Fruit fly (Drosophila melanogaster) whole organism, embryonic: ENCODE results near the gene CG42728.

Experiments
- Asciz ChIP-seq: fragments of 200-800 bp; sonication (Bioruptor generic); optimal IDR thresholded peaks from 2 replicates; lab custom pipeline; 2017; ENCODE audit warnings: missing biosample characterization, mild to moderate bottlenecking, missing genetic modification characterization, missing genetic modification reagents
- Awh ChIP-seq: fragments of 200-800 bp; sonication (Bioruptor generic); IDR thresholded peaks from 2 replicates; pipeline ENCODE4, ENCODE4 v1.3.6; 2022; ENCODE audit warnings: missing biosample characterization, missing genetic modification characterization
- Bgb ChIP-seq: fragments of 200-800 bp; sonication (Bioruptor generic); IDR thresholded peaks from 2 replicates; pipeline ENCODE4 v1.3.6; 2022; ENCODE audit warnings: missing biosample characterization, missing genetic modification characterization; ENCODE audit not compliant: partially characterized antibody
- Blimp-1 ChIP-seq: fragments of 200-800 bp; sonication (Bioruptor generic); optimal IDR thresholded peaks from 3 replicates; lab custom pipeline; 2018; ENCODE audit warnings: missing biosample characterization, missing genetic modification characterization, mild to moderate bottlenecking, moderate library complexity, missing genetic modification reagents
- CG1024 ChIP-seq: fragments of 200-800 bp; sonication (Bioruptor generic); IDR thresholded peaks from 2 replicates; pipeline ENCODE4 v1.3.6; 2022; ENCODE audit warnings: missing biosample characterization, missing genetic modification characterization
- CG10274 ChIP-seq: fragments of 200-800 bp; sonication (Bioruptor generic); optimal IDR thresholded peaks from 3 replicates; lab custom pipeline; 2017; ENCODE audit warnings: missing biosample characterization, mild to moderate bottlenecking, missing genetic modification characterization
- CG17361 ChIP-seq: fragments of 200-800 bp; sonication (Bioruptor generic); IDR thresholded peaks from 3 replicates; pipeline ENCODE4 v1.3.6; 2022; ENCODE audit warnings: missing biosample characterization, missing genetic modification characterization
- CG17612 ChIP-seq: fragments of 200-800 bp; sonication (Bioruptor generic); IDR thresholded peaks from 2 replicates; pipeline ENCODE4 v1.3.6; 2022; ENCODE audit warnings: missing biosample characterization, missing genetic modification characterization
- CG18476 ChIP-seq: fragments of 200-800 bp; sonication (Bioruptor generic); optimal IDR thresholded peaks from 2 replicates; lab custom pipeline; 2016; ENCODE audit warnings: missing biosample characterization, mild to moderate bottlenecking, missing genetic modification characterization
- CG18599 ChIP-seq: fragments of 200-800 bp; sonication (Bioruptor generic); optimal IDR thresholded peaks from 3 replicates; lab custom pipeline; 2017; ENCODE audit warnings: missing biosample characterization, missing genetic modification characterization, mild to moderate bottlenecking, moderate library complexity, missing genetic modification reagents
- CG31365 ChIP-seq: fragments of 200-800 bp; sonication (Bioruptor generic); optimal IDR thresholded peaks from 2 replicates; lab custom pipeline; 2018; ENCODE audit warnings: missing biosample characterization, mild to moderate bottlenecking, missing genetic modification characterization
- CG32767 ChIP-seq: fragments of 200-800 bp; sonication (Bioruptor generic); IDR thresholded peaks from 2 replicates; pipeline ENCODE4 v1.3.6; 2022; ENCODE audit warnings: missing biosample characterization, missing genetic modification characterization
- CG3407 ChIP-seq: fragments of 200-800 bp; sonication (Bioruptor generic); optimal IDR thresholded peaks from 2 replicates; lab custom pipeline; 2018; ENCODE audit warnings: missing biosample characterization, mild to moderate bottlenecking, missing genetic modification characterization
- CG34376 ChIP-seq: fragments of 200-800 bp; sonication (Bioruptor generic); optimal IDR thresholded peaks from 2 replicates; lab custom pipeline; 2018; ENCODE audit warnings: missing biosample characterization, mild to moderate bottlenecking, missing genetic modification characterization
- CG4282 ChIP-seq: fragments of 200-800 bp; sonication (Bioruptor generic); optimal IDR thresholded peaks from 2 replicates; lab custom pipeline; 2016; ENCODE audit warnings: missing biosample characterization, missing genetic modification characterization
- CG4424 ChIP-seq: fragments of 200-800 bp; sonication (Bioruptor generic); optimal IDR thresholded peaks from 3 replicates; lab custom pipeline; 2016; ENCODE audit warnings: missing biosample characterization, missing genetic modification characterization
- CG7271 ChIP-seq: fragments of 200-800 bp; sonication (Bioruptor generic); optimal IDR thresholded peaks from 2 replicates; lab custom pipeline; 2018; ENCODE audit warnings: missing biosample characterization, mild to moderate bottlenecking, missing genetic modification characterization, moderate library complexity
- CG7987 ChIP-seq: fragments of 200-800 bp; sonication (Bioruptor generic); optimal IDR thresholded peaks from 2 replicates; lab custom pipeline; 2018; ENCODE audit warnings: missing biosample characterization, mild to moderate bottlenecking, missing genetic modification characterization, moderate library complexity
- CG8478 ChIP-seq: fragments of >200 bp; optimal IDR thresholded peaks from 2 replicates; lab custom pipeline; 2018
- CG8765 ChIP-seq: fragments of 200-800 bp; sonication (Bioruptor generic); IDR thresholded peaks from 2 replicates; pipeline ENCODE4 v1.3.6; 2022; ENCODE audit warnings: missing biosample characterization, missing genetic modification characterization
- D19A ChIP-seq: fragments of 200-800 bp; optimal IDR thresholded peaks from 3 replicates; lab custom pipeline; 2019; ENCODE audit warnings: missing biosample characterization, mild to moderate bottlenecking, missing genetic modification characterization, moderate library complexity
- Dfd ChIP-seq, 2 experiments: fragments of >200 bp; optimal IDR thresholded peaks; 2 replicates each; lab custom pipeline; 2017; ENCODE audit warnings: missing biosample characterization in 2 of 2, missing genetic modification characterization in 2 of 2
- H15 ChIP-seq: fragments of 200-800 bp; sonication (Bioruptor generic); IDR thresholded peaks from 3 replicates; pipeline ENCODE4 v1.3.6; 2022; ENCODE audit warnings: missing biosample characterization, missing genetic modification characterization
- NK7.1 ChIP-seq: fragments of 200-800 bp; sonication (Bioruptor generic); optimal IDR thresholded peaks from 3 replicates; lab custom pipeline; 2016; ENCODE audit warnings: missing biosample characterization, missing genetic modification characterization
- Nf-YA ChIP-seq: fragments of 200-800 bp; sonication (Bioruptor generic); IDR thresholded peaks from 2 replicates; pipeline ENCODE4 v1.3.6; 2022; ENCODE audit warnings: missing biosample characterization, missing genetic modification characterization
- Oli ChIP-seq: fragments of 200-800 bp; sonication (Bioruptor generic); optimal IDR thresholded peaks from 2 replicates; lab custom pipeline; 2018; ENCODE audit warnings: missing biosample characterization, mild to moderate bottlenecking, missing genetic modification characterization, moderate library complexity
- Pdp1 ChIP-seq, 2 experiments: fragments of 200-800 bp; sonication (Bioruptor generic); optimal IDR thresholded peaks; 3 replicates each; lab custom pipeline; 2016; ENCODE audit warnings: missing biosample characterization in 2 of 2, missing genetic modification characterization in 2 of 2, mild to moderate bottlenecking in 1 of 2, moderate library complexity in 1 of 2
- Poxn ChIP-seq: fragments of 200-800 bp; sonication (Bioruptor generic); IDR thresholded peaks from 2 replicates; pipeline ENCODE4 v1.3.6; 2022; ENCODE audit warnings: missing biosample characterization, missing genetic modification characterization
- Sox100B ChIP-seq: fragments of 200-800 bp; sonication (Bioruptor generic); optimal IDR thresholded peaks from 3 replicates; lab custom pipeline; 2018; ENCODE audit warnings: missing biosample characterization, mild to moderate bottlenecking, missing genetic modification characterization
- Tbp ChIP-seq: fragments of >200 bp; optimal IDR thresholded peaks from 2 replicates; lab custom pipeline; 2018; ENCODE audit warnings: missing biosample characterization, missing genetic modification characterization
- Usf ChIP-seq: fragments of 200-800 bp; sonication (Bioruptor generic); optimal IDR thresholded peaks from 2 replicates; lab custom pipeline; 2017; ENCODE audit warnings: missing genotype, missing biosample characterization, missing genetic modification characterization
- ato ChIP-seq: fragments of 200-800 bp; sonication (Bioruptor generic); IDR thresholded peaks from 2 replicates; pipeline ENCODE4 v1.3.6; 2022; ENCODE audit warnings: missing biosample characterization, missing genetic modification characterization; ENCODE audit not compliant: partially characterized antibody
- br ChIP-seq: fragments of >200 bp; optimal IDR thresholded peaks from 2 replicates; lab custom pipeline; 2017
- btn ChIP-seq: fragments of 200-800 bp; sonication (Bioruptor generic); optimal IDR thresholded peaks from 2 replicates; lab custom pipeline; 2016; ENCODE audit warnings: missing biosample characterization, missing genetic modification characterization
- crol ChIP-seq: fragments of 200-800 bp; sonication (Bioruptor generic); IDR thresholded peaks from 2 replicates; pipeline ENCODE4 v1.3.6; 2022; ENCODE audit warnings: missing biosample characterization, missing genetic modification characterization
- dmrt99B ChIP-seq: fragments of 200-800 bp; sonication (Bioruptor generic); optimal IDR thresholded peaks from 2 replicates; lab custom pipeline; 2018; ENCODE audit warnings: missing biosample characterization, mild to moderate bottlenecking, missing genetic modification characterization, moderate library complexity
- en ChIP-seq: fragments of 200-800 bp; sonication (Bioruptor generic); optimal IDR thresholded peaks from 2 replicates; lab custom pipeline; 2016; ENCODE audit warnings: missing biosample characterization, missing genetic modification characterization
- fru ChIP-seq: fragments of >200 bp; optimal IDR thresholded peaks from 2 replicates; lab custom pipeline; 2017
- kah ChIP-seq: fragments of 200-800 bp; sonication (Bioruptor generic); optimal IDR thresholded peaks from 2 replicates; lab custom pipeline; 2018; ENCODE audit warnings: missing biosample characterization, mild to moderate bottlenecking, missing genetic modification characterization
- nerfin-1 ChIP-seq: fragments of 200-800 bp; sonication (Bioruptor generic); optimal IDR thresholded peaks from 3 replicates; lab custom pipeline; 2019; ENCODE audit warnings: missing biosample characterization, mild to moderate bottlenecking, missing genetic modification characterization, moderate library complexity
- nmo ChIP-seq: fragments of 200-800 bp; sonication (Bioruptor generic); optimal IDR thresholded peaks from 2 replicates; lab custom pipeline; 2018; ENCODE audit warnings: missing biosample characterization, mild to moderate bottlenecking, missing genetic modification characterization, moderate library complexity
- oc ChIP-seq: fragments of 200-800 bp; sonication (Bioruptor generic); optimal IDR thresholded peaks from 2 replicates; lab custom pipeline; 2018; ENCODE audit warnings: missing biosample characterization, mild to moderate bottlenecking, missing genetic modification characterization, moderate library complexity
- sens-2 ChIP-seq: fragments of 200-800 bp; sonication (Bioruptor generic); IDR thresholded peaks from 2 replicates; pipeline ENCODE4 v1.3.6; 2022; ENCODE audit warnings: missing biosample characterization, missing genetic modification characterization
- sim ChIP-seq: fragments of 200-800 bp; sonication (Bioruptor generic); IDR thresholded peaks from 2 replicates; pipeline ENCODE4 v1.3.6; 2022; ENCODE audit warnings: missing biosample characterization, missing genetic modification characterization
- sisA ChIP-seq: fragments of 200-800 bp; sonication (Bioruptor generic); IDR thresholded peaks from 2 replicates; pipeline ENCODE4 v1.3.6; 2022; ENCODE audit warnings: missing biosample characterization, missing genetic modification characterization
- vvl ChIP-seq: fragments of 200-800 bp; sonication (Bioruptor generic); IDR thresholded peaks from 2 replicates; pipeline ENCODE4 v1.3.6; 2022; ENCODE audit warnings: missing biosample characterization, missing genetic modification characterization
- wek ChIP-seq: fragments of 200-800 bp; sonication (Bioruptor generic); optimal IDR thresholded peaks from 3 replicates; lab custom pipeline; 2018; ENCODE audit warnings: missing biosample characterization, mild to moderate bottlenecking, missing genetic modification characterization, moderate library complexity
- zf30C ChIP-seq: fragments of 200-800 bp; sonication (Bioruptor generic); optimal IDR thresholded peaks from 3 replicates; lab custom pipeline; 2018; ENCODE audit warnings: missing biosample characterization, mild to moderate bottlenecking, missing genetic modification characterization

Gene CG42728

dm6 chr3L:15497902-15498301, 30.1 kb downstream of the CG42728 start, which contains the start of gene CG7276:
TSS of gene CG7276 (plus strand) at chr3L:15498202.
- TF ChIP-seq en (no peak), CG34376 (no peak), CG18599 (GFP tag; lab: Kevin White, UChicago) (no peak), CG4424 (no peak), sens-2 (no peak), wek (GFP tag; lab: Kevin White, UChicago) (no peak), dmrt99B (no peak), Bgb (GFP tag; lab: Robert Waterston, UW) (no peak), zf30C (GFP tag; lab: Kevin White, UChicago) (no peak), CG8478 (lab: Kevin White, UChicago) (no peak), Dfd (GFP tag; optimal IDR thresholded peaks at IDR 0.05; lab: Kevin White, UChicago) (no peak)
- TF ChIP-seq, all 482 proteins: peak for 0

- TF ChIP-seq Usf (no peak), H15 (GFP tag; lab: Robert Waterston, UW) (no peak), CG4282 (GFP tag; lab: Kevin White, UChicago) (no peak), Awh (no peak), sisA (GFP tag; lab: Robert Waterston, UW) (no peak), sim (GFP tag; lab: Robert Waterston, UW) (no peak), CG8765 (GFP tag; lab: Robert Waterston, UW) (no peak), btn (GFP tag; lab: Kevin White, UChicago) (no peak)
These were observed 31.7 kb downstream of the CG42728 start, which contains the start of gene CG13455 for dm6 chr3L:15496274-15496673. TSS of gene CG13455 (plus strand) at chr3L:15496574.

dm6 chr3L:15495449-15495848, 32.5 kb downstream of the CG42728 start, which contains the start of gene CG12355:
TSS of gene CG12355 (minus strand) at chr3L:15495549.
- TF ChIP-seq D19A, result no peak
- TF ChIP-seq fru (lab: Kevin White, UChicago), result no peak
- TF ChIP-seq Sox100B, result no peak
- no peak for TF ChIP-seq Oli (tag; lab: Kevin White, UChicago)
- no peak for TF ChIP-seq Nf-YA (GFP tag; lab: Robert Waterston, UW)
- no peak for TF ChIP-seq oc (tag; lab: Kevin White, UChicago)
- TF ChIP-seq NK7.1, result no peak
- no peak for TF ChIP-seq CG18476 (GFP tag; lab: Kevin White, UChicago)
- no peak for TF ChIP-seq CG3407
- no peak for TF ChIP-seq Blimp-1 (GFP tag; lab: Kevin White, UChicago)
- no peak for TF ChIP-seq CG32767 (GFP tag; lab: Robert Waterston, UW)
- TF ChIP-seq Tbp (GFP tag; lab: Kevin White, UChicago), result no peak
- TF ChIP-seq Poxn (GFP tag; lab: Robert Waterston, UW), result no peak
- TF ChIP-seq crol (GFP tag; lab: Robert Waterston, UW), result no peak
- TF ChIP-seq CG31365 (tag; lab: Kevin White, UChicago), result no peak

dm6 chr3L:15494599-15495271, 33.3 kb downstream of the CG42728 start:
- peak in 1 of 2 experiments; percentile 51 for TF ChIP-seq Pdp1 (GFP tag; optimal IDR thresholded peaks at IDR 0.05; lab: Kevin White, UChicago)
- 0 out of 3 replicates have a peak, but pooled peaks have one; percentile 8 for TF ChIP-seq CG17361 (GFP tag; lab: Robert Waterston, UW)
- TF ChIP-seq ato (GFP tag; lab: Robert Waterston, UW), result 0 out of 2 replicates have a peak, but pooled peaks have one; percentile 35
- no peak for TF ChIP-seq br
- peak; percentile 7 for TF ChIP-seq nerfin-1 (tag; lab: Kevin White, UChicago)
- TF ChIP-seq CG7987, result no peak
- TF ChIP-seq CG10274 (GFP tag; lab: Kevin White, UChicago), result no peak
- TF ChIP-seq nmo (GFP tag; lab: Kevin White, UChicago), result no peak
- no peak for TF ChIP-seq CG7271
- TF ChIP-seq kah, result peak; percentile 3
- 0 out of 2 replicates have a peak, but pooled peaks have one; percentile 0 for TF ChIP-seq vvl
- TF ChIP-seq Asciz (GFP tag; lab: Kevin White, UChicago), result peak; percentile 51
- no peak for TF ChIP-seq CG17612 (GFP tag; lab: Robert Waterston, UW)
- 0 out of 2 replicates have a peak, but pooled peaks have one; percentile 7 for TF ChIP-seq CG1024 (GFP tag; lab: Robert Waterston, UW)
